Worm (Caenorhabditis elegans): ENCODE data around the gene tat-6.

DNA sequence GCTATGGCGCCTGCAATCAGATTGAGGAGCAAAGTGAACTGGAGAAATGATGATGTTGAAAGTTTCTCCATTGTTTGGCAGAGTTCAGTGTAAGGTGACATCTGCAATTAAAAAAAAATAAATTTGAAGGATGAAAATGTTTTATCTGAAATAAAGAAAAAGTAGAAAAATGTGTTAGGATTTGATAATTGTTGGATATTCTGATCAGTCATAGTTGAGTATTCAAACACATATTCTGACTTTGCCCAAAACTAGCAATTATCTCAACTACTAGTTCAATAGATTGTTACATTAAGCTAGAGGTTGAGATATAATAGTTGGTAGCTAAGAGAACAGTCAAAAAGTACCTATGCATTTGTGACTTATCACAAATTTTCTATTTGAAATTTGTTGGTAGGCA is 15.6 kb downstream of the tat-6 start, which contains the start of gene srab-10:
- TF ChIP-seq mls-2 (tag; optimal IDR thresholded peaks at IDR 0.05) = no peak
- no peak for TF ChIP-seq nhr-76 (tag; optimal IDR thresholded peaks at IDR 0.05)
- no peak for TF ChIP-seq unc-62 (GFP tag; optimal IDR thresholded peaks at IDR 0.05)
- TF ChIP-seq nhr-237 (tag; optimal IDR thresholded peaks at IDR 0.05) = no peak
- TF ChIP-seq lin-13 (tag; optimal IDR thresholded peaks at IDR 0.05) = no peak
- no peak for TF ChIP-seq ceh-83 (GFP tag; optimal IDR thresholded peaks at IDR 0.05)
- TF ChIP-seq mep-1 (tag; optimal IDR thresholded peaks at IDR 0.05) = no peak
- TF ChIP-seq nhr-12 (tag; optimal IDR thresholded peaks at IDR 0.05) = no peak
- TF ChIP-seq unc-39 (tag; optimal IDR thresholded peaks at IDR 0.05) = no peak
- no peak for TF ChIP-seq snpc-4 (tag; optimal IDR thresholded peaks at IDR 0.05)
